Worm (Caenorhabditis elegans) whole organism, midembryonic: ENCODE results near the gene K02E2.6.

Experiments
- T22C8.4 ChIP-seq: fragments of 200-800 bp; sonication (Bioruptor generic); IDR thresholded peaks from 2 replicates; pipeline ENCODE4 v1.3.6; 2022; ENCODE audit warnings: missing genetic modification characterization, missing compliant biosample characterization
- flt-1 ChIP-seq: fragments of 200-800 bp; sonication (Bioruptor generic); IDR thresholded peaks from 2 replicates; pipeline ENCODE4 v1.3.6; 2022; ENCODE audit warnings: missing genetic modification characterization, missing compliant biosample characterization
- klf-2 ChIP-seq: fragments of 200-800 bp; sonication (Bioruptor generic); conservative IDR thresholded peaks from 2 replicates; pipeline ENCODE4 v1.3.6; 2022; ENCODE audit warnings: missing genetic modification reagents, missing genetic modification characterization, missing compliant biosample characterization
- tab-1 ChIP-seq: fragments of 200-800 bp; sonication (Bioruptor generic); IDR thresholded peaks from 2 replicates; pipeline ENCODE4 v1.3.6; 2022; ENCODE audit warnings: missing genetic modification characterization, missing compliant biosample characterization
- ztf-23 ChIP-seq: fragments of 200-800 bp; sonication (Bioruptor generic); IDR thresholded peaks from 2 replicates; pipeline ENCODE4 v1.3.6; 2022; ENCODE audit warnings: missing genetic modification reagents, missing genetic modification characterization, missing compliant biosample characterization

ce11 chrV:20374484-20374883 lies 5.9 kb upstream of the K02E2.6 start:
- TF ChIP-seq flt-1 (GFP tag; lab: Robert Waterston, UW) = no peak
- TF ChIP-seq tab-1 (GFP tag; lab: Robert Waterston, UW) = no peak
- no peak for TF ChIP-seq klf-2
- TF ChIP-seq ztf-23 (GFP tag; lab: Robert Waterston, UW) = no peak
- TF ChIP-seq T22C8.4 = no peak
